Fruit fly (Drosophila melanogaster): ENCODE data around the gene Atg17.
A peak's percentile ranks its signal among the peaks of the same experiment; 100 is the strongest.

Atg17 gene

DNA sequence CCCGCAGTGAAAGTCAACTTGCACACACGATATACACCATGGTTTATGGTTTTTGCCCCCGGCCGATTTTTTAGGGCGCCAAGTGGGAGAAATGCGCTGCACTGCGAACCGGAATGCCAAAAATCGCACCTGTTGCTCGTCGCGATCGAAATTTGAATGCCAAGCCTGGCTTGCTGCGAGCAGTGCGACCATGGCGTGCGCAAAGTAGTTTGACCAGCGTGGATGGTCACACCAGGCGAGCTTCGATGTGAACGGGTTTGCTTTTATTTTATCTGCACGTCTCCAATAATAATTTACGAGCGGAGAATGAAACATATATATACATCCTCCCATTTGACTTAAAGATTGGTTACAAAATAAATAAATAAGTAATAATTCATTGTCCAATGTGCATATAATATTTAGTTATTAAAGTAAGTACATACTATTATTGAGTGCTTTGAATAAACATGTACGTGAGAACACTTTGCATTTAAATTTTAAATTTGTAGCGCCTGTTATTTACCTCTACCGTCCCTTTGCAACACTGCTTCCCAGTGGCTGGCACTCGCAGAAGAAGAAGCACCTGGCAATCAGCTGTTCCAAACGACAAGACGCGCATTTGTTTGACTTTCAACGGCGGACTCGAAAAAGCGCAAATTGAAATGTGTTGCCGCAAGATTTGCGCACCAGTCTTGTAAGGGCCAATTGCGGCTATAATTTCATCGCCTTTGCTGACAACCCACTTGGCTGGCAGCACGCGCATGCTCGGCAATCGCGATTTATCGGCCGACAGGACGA, 15.9 kb downstream of the Atg17 start, which contains the start of the genes Rab23 and plx:
Gene Rab23, minus strand, starts transcription at position 166 of the 780 bp plus-strand sequence.
Gene plx, plus strand, starts transcription at position 587 of the 780 bp plus-strand sequence.
- no peak for TF ChIP-seq CG8478 (optimal IDR thresholded peaks at IDR 0.05)
- TF ChIP-seq EcR (GFP tag; optimal IDR thresholded peaks at IDR 0.05), result no peak
- TF ChIP-seq pan (optimal IDR thresholded peaks at IDR 0.05), result no peak
- no peak for TF ChIP-seq usp (GFP tag; optimal IDR thresholded peaks at IDR 0.05)
- no peak for TF ChIP-seq Dll (optimal IDR thresholded peaks at IDR 0.05)
- TF ChIP-seq psq (optimal IDR thresholded peaks at IDR 0.05), result no peak

DNA sequence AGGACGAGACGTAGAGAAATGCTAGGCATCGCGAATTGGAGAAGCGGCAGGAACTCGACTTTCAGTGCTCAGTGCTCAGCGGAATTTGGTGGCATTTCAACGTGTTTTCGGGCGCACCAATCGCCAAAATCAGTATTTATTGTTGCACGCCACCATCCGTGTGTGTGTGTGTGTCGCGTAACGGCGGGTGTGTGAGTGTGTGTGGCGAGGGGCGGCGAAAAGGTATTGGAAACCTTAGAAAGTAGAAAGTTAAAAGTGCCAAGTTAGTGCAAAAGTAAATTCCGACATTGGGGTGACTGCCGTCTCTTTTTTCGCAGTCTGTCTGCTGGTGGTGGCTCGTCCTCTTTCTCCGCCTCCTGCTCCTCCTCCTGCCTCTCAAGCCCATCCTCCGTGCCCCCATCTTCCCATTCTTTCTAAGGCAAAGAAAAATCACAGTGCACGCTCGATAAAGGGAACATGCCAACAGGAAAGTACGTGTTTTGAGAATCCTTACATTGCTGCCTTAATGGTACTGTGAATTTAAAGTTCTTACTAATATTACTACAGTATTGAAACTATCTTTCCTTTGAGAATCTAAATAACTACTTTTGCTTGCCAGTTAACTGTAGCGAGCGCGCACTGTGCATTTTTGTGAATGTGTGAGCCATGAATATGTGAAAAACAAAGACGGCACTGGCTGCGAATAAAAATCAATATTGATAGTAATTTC, 16.7 kb downstream of the Atg17 start:
- TF ChIP-seq usp (GFP tag; optimal IDR thresholded peaks at IDR 0.05), result no peak

DNA sequence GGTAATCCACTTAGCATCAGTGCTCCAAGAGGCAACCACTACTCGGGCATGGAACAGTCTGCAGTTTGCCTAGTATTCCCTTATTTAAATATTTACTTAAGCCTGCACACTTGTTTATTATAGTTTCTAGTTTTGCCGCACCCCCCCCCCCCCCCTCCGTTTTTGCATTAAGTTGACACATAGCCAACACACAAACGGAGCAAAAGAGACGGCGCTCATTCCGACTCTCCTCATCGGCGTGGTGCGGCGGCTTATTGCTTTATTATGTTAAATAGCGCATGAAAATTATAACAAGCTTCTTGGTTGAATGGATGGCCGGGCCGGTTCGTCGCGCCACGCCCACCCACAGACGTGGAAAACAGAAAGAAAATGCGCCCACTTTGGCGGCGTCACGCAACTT, 20.1 kb downstream of the Atg17 start:
- TF ChIP-seq usp (GFP tag; optimal IDR thresholded peaks at IDR 0.05) (no peak), CG8478 (optimal IDR thresholded peaks at IDR 0.05) (no peak), Dll (optimal IDR thresholded peaks at IDR 0.05) (no peak), pan (optimal IDR thresholded peaks at IDR 0.05) (no peak), EcR (GFP tag; optimal IDR thresholded peaks at IDR 0.05) (no peak), psq (optimal IDR thresholded peaks at IDR 0.05) (no peak)

DNA sequence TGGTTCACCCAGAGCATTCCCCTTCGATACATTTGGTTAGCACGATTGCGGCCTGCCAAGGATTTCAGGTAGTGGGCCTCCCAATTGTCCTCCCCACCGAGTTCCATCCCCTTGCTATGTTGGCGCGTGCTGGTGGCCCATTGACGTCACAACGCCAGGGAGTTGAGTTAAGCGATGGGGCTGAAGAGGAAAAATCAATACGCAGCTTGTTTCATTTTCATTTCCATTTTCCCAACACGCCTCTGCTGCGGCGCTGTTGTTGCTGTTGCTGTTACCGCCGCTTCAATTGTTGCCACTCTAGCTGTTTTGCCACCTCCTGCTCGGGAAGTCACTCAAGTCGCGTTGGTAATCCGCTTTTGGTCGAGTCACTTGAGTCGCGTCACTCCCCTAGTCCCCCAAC, 21.5 kb downstream of the Atg17 start:
- TF ChIP-seq usp (GFP tag; optimal IDR thresholded peaks at IDR 0.05), result no peak
- TF ChIP-seq pan (optimal IDR thresholded peaks at IDR 0.05), result no peak
- no peak for TF ChIP-seq CG8478 (optimal IDR thresholded peaks at IDR 0.05)
- TF ChIP-seq psq (optimal IDR thresholded peaks at IDR 0.05), result no peak
- TF ChIP-seq EcR (GFP tag; optimal IDR thresholded peaks at IDR 0.05), result no peak
- TF ChIP-seq Dll (optimal IDR thresholded peaks at IDR 0.05), result no peak

DNA sequence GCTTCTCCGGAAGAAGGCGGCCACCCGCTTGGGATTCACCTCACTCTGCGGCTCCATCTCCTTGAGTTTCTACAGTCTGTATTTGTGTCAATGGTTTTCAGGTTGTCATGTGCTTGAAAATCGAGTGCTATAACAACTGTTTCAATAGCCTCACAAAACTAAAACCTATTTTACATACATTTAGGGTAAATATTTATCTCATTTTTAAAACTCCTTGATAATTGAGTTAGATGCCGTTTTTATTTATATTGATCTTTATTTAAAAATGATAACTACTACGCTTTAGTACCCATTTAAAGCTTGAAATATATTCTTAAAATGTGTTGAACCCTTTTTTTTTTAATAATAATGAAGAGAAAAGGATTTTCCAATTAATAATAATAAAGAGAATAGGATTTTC, 23.7 kb downstream of the Atg17 start, which contains the start of gene CG2104:
Gene CG2104, minus strand, starts transcription at position 101 of the 400 bp plus-strand sequence.
- TF ChIP-seq CG8478 (optimal IDR thresholded peaks at IDR 0.05) (no peak), Dll (optimal IDR thresholded peaks at IDR 0.05) (no peak), usp (GFP tag; optimal IDR thresholded peaks at IDR 0.05) (no peak), psq (optimal IDR thresholded peaks at IDR 0.05) (no peak), pan (optimal IDR thresholded peaks at IDR 0.05) (no peak), EcR (GFP tag; optimal IDR thresholded peaks at IDR 0.05) (no peak)

DNA sequence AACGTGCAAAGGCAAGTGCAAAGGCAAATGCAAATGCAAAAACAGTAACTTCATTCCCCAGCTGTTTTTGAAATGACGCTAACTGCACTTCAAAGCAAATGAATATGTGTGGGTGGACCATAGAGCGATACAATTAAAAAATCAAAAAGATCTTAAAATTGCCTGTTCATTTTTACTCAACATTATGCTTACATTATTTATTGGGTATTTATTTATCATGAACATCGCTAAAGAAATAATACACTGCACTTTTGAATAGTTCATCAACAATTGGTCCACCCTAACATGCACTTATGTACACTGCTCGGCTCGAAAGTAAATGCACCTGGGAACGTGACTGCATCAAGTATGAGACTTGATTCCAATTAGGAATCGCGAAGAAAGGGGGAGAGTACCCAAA, 24.9 kb downstream of the Atg17 start:
- TF ChIP-seq CG8478 (optimal IDR thresholded peaks at IDR 0.05), result no peak
- TF ChIP-seq usp (GFP tag; optimal IDR thresholded peaks at IDR 0.05), result no peak
- TF ChIP-seq EcR (GFP tag; optimal IDR thresholded peaks at IDR 0.05), result no peak
- no peak for TF ChIP-seq pan (optimal IDR thresholded peaks at IDR 0.05)
- no peak for TF ChIP-seq psq (optimal IDR thresholded peaks at IDR 0.05)
- TF ChIP-seq Dll (optimal IDR thresholded peaks at IDR 0.05), result no peak

DNA sequence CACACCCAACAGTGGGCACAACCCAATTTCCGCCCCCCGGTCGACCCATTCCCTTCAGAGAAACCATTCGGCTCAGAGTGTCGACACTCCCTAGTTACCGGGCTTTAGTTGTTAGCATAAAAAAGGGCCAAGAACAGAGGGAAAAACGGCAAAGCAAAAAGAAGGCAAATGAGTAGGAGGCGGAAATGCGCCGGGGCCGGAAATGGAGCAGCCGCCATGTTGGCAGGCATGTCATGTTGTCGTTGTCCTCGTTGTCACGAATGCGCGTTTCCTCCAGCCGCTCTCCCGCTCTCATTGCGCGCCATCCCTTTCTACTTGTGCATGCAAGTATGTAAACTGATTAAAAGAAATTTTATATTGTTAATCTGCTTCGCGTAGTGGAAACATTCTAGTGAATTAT, 26.9 kb downstream of the Atg17 start:
- TF ChIP-seq CG8478 (optimal IDR thresholded peaks at IDR 0.05) (no peak), Dll (optimal IDR thresholded peaks at IDR 0.05) (no peak), EcR (GFP tag; optimal IDR thresholded peaks at IDR 0.05) (no peak), usp (GFP tag; optimal IDR thresholded peaks at IDR 0.05) (no peak), pan (optimal IDR thresholded peaks at IDR 0.05) (no peak), psq (optimal IDR thresholded peaks at IDR 0.05) (no peak)

DNA sequence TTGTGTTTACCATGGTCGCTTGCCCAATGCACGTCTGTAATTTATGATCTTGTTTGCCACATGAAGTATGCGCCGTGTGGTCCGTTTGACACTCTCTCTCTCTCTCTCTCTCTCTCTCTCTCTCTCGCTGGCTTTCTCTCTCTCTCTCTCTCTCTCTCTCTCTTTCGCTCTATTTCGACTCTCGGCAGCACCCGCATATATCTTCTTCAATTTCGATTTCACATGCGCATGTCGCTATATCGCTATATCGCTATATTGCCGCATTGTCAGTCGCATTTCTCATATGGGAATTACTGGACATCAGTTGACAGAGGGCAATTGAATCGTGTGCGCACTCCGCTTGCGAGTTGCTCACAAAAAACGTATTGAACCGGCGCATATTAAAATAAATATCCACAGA, 31.6 kb downstream of the Atg17 start:
- TF ChIP-seq EcR (GFP tag; optimal IDR thresholded peaks at IDR 0.05) (no peak), Dll (optimal IDR thresholded peaks at IDR 0.05) (peak; percentile 74), CG8478 (optimal IDR thresholded peaks at IDR 0.05) (no peak), pan (optimal IDR thresholded peaks at IDR 0.05) (no peak)

DNA sequence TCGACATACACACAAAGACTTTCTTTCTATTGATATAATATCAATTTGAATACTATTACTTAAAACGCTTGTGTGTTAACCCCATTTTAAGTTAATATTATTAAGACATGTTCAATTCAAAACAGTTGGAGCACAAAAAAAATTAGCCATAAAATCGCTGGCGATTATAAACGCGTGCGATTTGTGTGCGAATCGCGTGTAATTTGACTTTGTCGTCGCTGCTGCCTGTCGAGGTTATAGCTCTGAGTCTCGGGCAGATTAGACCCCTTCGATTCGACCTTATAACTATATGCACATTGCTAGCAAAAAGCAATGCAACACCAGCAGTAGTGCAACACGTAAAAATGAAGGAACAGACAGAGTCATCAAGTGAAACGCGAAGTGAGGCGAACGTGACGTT, 35.5 kb downstream of the Atg17 start:
- TF ChIP-seq pan (optimal IDR thresholded peaks at IDR 0.05) (no peak), Dll (optimal IDR thresholded peaks at IDR 0.05) (no peak), CG8478 (optimal IDR thresholded peaks at IDR 0.05) (no peak), EcR (GFP tag; optimal IDR thresholded peaks at IDR 0.05) (no peak), usp (GFP tag; optimal IDR thresholded peaks at IDR 0.05) (no peak), psq (optimal IDR thresholded peaks at IDR 0.05) (no peak)

DNA sequence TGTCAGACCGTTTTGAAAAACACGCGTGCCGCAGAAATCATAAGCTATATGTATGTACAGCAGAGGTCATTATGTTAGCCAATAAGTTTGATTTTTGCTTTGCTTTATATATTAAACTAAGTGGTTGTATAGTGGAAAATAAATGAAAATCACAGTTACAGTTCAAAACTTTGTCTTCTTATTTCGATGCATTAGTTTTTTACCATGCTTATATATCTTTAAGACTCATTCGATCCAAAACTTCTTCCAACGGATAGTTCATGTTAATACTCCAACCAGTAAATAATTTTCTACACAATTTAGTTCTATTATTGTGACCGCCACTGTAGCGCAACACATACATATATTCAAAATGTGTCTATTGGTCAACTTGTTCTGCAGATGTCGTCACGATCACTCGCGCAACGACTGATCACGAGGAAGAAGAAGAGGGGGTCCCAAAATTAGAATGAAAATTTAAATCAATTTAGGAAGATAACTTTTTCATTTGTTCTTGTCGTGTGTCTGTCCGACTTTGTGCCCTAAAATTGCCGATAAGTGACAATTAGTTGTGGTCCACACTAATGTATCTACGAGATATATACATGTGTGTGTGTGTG, 36.1 kb downstream of the Atg17 start:
- TF ChIP-seq pan (optimal IDR thresholded peaks at IDR 0.05) (no peak), EcR (GFP tag; optimal IDR thresholded peaks at IDR 0.05) (no peak), usp (GFP tag; optimal IDR thresholded peaks at IDR 0.05) (no peak), psq (optimal IDR thresholded peaks at IDR 0.05) (no peak), CG8478 (optimal IDR thresholded peaks at IDR 0.05) (no peak)

DNA sequence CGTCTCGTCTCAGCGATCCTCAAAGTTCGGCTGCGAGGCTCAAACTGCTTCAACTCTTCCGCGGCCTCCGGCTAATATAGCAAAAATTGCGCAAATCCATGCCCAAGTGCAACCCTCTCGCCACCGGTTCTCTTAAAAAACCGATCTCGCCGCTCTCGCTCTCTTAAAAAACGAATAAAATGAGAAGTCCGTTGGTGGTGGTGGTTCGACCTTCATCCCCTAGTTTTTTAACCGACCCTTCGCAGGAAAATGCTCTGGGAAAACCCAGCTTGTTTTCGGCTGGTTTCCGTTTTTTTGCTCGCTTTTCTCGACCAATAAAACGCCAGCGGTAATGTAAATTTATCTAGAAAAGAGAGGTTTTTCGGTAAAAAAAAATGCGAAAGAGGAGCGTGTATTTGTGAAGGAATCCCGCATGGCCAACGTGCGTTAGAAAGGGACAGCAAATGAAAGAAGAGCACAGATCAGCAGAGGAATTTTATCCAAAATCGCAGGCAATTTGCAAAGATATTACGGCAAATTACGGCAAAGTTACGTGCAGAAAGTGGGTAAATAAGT, 47.3 kb downstream of the Atg17 start, which contains the start of gene cas:
Gene cas, minus strand, starts transcription at position 51 of the 555 bp plus-strand sequence.
- TF ChIP-seq CG8478 (optimal IDR thresholded peaks at IDR 0.05) (no peak), EcR (GFP tag; optimal IDR thresholded peaks at IDR 0.05) (no peak), psq (optimal IDR thresholded peaks at IDR 0.05) (no peak), pan (optimal IDR thresholded peaks at IDR 0.05) (no peak)

DNA sequence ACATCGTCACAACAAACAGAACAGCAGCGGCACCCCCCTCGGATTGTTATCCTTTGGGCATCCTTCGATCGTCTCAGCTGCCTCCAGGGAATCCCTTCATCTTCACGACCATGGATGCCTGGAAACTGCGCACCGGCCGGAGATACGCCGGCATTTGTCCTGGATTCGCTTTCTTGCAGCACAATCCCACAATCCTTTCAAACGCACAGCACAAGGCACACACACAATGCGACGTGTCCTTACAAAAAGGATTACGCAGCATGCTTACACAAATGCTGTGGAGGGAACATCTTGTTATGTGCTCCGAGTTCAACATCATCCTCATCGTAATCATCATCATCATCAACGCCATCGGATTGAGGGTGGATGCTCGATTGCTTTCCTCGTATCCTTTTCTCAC, 53.6 kb downstream of the Atg17 start:
- TF ChIP-seq pan (optimal IDR thresholded peaks at IDR 0.05), result no peak
- TF ChIP-seq usp (GFP tag; optimal IDR thresholded peaks at IDR 0.05), result no peak
- no peak for TF ChIP-seq psq (optimal IDR thresholded peaks at IDR 0.05)
- no peak for TF ChIP-seq EcR (GFP tag; optimal IDR thresholded peaks at IDR 0.05)
- TF ChIP-seq Dll (optimal IDR thresholded peaks at IDR 0.05), result no peak
- no peak for TF ChIP-seq CG8478 (optimal IDR thresholded peaks at IDR 0.05)

Measured in whole organism.